Fruit fly (Drosophila melanogaster): Measurements from ENCODE around the gene dnd.
A peak's percentile ranks its signal among the peaks of the same experiment; 100 is the strongest.

Gene dnd

dm6 chr3R:21921363-21922208 is 34.4 kb upstream of the dnd start (continued):
- TF ChIP-seq CG4318 (GFP tag; optimal IDR thresholded peaks at IDR 0.05) (peak; percentile 38), CG3919 (GFP tag; optimal IDR thresholded peaks at IDR 0.05) (peak; percentile 65), salr (GFP tag; optimal IDR thresholded peaks at IDR 0.05) (peak in 1 of 2 experiments; percentile 62), CG6854 (GFP tag; optimal IDR thresholded peaks at IDR 0.05) (no peak), acj6 (GFP tag; optimal IDR thresholded peaks at IDR 0.05) (peak; percentile 74), Eip78C (GFP tag) (peak; percentile 91), spab (GFP tag; optimal IDR thresholded peaks at IDR 0.05) (peak; percentile 85), CG7368 (GFP tag; optimal IDR thresholded peaks at IDR 0.05) (peak; percentile 28), CG16779 (tag; optimal IDR thresholded peaks at IDR 0.05) (peak; percentile 19), CG11294 (GFP tag; IDR thresholded peaks at IDR 0.05) (no peak)

dm6 chr3R:21920495-21920894 is 33.3 kb upstream of the dnd start:
- TF ChIP-seq CG32006 (GFP tag; optimal IDR thresholded peaks at IDR 0.05), result peak; percentile 27
- no peak for TF ChIP-seq CG11902 (GFP tag; optimal IDR thresholded peaks at IDR 0.05)
- TF ChIP-seq CG10631 (GFP tag; optimal IDR thresholded peaks at IDR 0.05), result peak; percentile 51
- TF ChIP-seq CG6163 (GFP tag; IDR thresholded peaks at IDR 0.05), result peak; percentile 49; the same call in 1 of the 3 replicates
- no peak for TF ChIP-seq CG6276 (GFP tag; optimal IDR thresholded peaks at IDR 0.05)
- TF ChIP-seq CG8119 (GFP tag; IDR thresholded peaks at IDR 0.05), result 0 out of 3 replicates have a peak, but pooled peaks have one; percentile 19
- TF ChIP-seq Met (GFP tag; optimal IDR thresholded peaks at IDR 0.05), result no peak
- peak; percentile 44 for TF ChIP-seq CG3919 (GFP tag; optimal IDR thresholded peaks at IDR 0.05)
- peak; percentile 46 for TF ChIP-seq Eip78C (GFP tag)
- 0 out of 3 replicates have a peak, but pooled peaks have one; percentile 32 for TF ChIP-seq eg (GFP tag; IDR thresholded peaks at IDR 0.05)

DNA sequence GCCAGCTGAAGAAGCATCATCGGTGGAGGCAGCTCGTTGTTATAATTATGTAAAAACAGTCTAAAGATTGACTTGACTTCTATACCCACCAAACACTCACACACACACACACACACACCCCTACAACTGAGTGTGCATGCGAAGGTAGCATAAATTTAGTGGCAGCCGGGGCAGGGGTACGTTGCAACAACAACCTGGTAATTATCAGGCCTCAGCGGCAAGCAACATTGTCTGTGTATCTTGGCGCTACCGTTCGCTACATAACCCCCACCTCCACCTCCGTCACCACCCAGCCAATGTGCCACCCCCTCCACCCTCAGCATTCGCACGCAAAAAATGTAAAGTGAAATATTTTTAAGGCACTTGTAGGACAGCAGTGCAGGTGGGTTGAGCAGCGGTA is 29.8 kb upstream of the dnd start:
- TF ChIP-seq Ets96B (tag; optimal IDR thresholded peaks at IDR 0.05), result no peak
- no peak for TF ChIP-seq svp (GFP tag)
- TF ChIP-seq dsx (GFP tag; optimal IDR thresholded peaks at IDR 0.05; ENCODE audit: poor library complexity, severe bottlenecking), result peak; percentile 66
- no peak for TF ChIP-seq CG8319 (GFP tag; optimal IDR thresholded peaks at IDR 0.05)
- TF ChIP-seq ss (GFP tag; optimal IDR thresholded peaks at IDR 0.05), result peak in 1 of 2 experiments; percentile 54
- TF ChIP-seq CG6808 (GFP tag; optimal IDR thresholded peaks at IDR 0.05), result no peak

- no peak for TF ChIP-seq CG32006 (GFP tag; optimal IDR thresholded peaks at IDR 0.05)
- TF ChIP-seq pdm3 (GFP tag; optimal IDR thresholded peaks at IDR 0.05), result no peak
- TF ChIP-seq salr (GFP tag; optimal IDR thresholded peaks at IDR 0.05), result no peak
- no peak for TF ChIP-seq achi (GFP tag; optimal IDR thresholded peaks at IDR 0.05)
- TF ChIP-seq ss (GFP tag; optimal IDR thresholded peaks at IDR 0.05), result peak in 1 of 2 experiments; percentile 11
- TF ChIP-seq cyc (GFP tag; optimal IDR thresholded peaks at IDR 0.05), result no peak
- no peak for TF ChIP-seq acj6 (GFP tag; optimal IDR thresholded peaks at IDR 0.05)
- TF ChIP-seq Ets96B (tag; optimal IDR thresholded peaks at IDR 0.05), result no peak
- no peak for TF ChIP-seq Ets21C (GFP tag; optimal IDR thresholded peaks at IDR 0.05)
- no peak for TF ChIP-seq CG8632 (GFP tag; optimal IDR thresholded peaks at IDR 0.05)
- TF ChIP-seq CG3032 (tag; optimal IDR thresholded peaks at IDR 0.05), result no peak
- no peak for TF ChIP-seq CG9139 (GFP tag; optimal IDR thresholded peaks at IDR 0.05)
- peak; percentile 43 for TF ChIP-seq dsx (GFP tag; optimal IDR thresholded peaks at IDR 0.05; ENCODE audit: poor library complexity, severe bottlenecking)
- no peak for TF ChIP-seq CG11294 (GFP tag; IDR thresholded peaks at IDR 0.05)
- no peak for TF ChIP-seq CG4318 (GFP tag; optimal IDR thresholded peaks at IDR 0.05)
- peak; percentile 19 for TF ChIP-seq svp (GFP tag)
- TF ChIP-seq Hr4 (GFP tag; optimal IDR thresholded peaks at IDR 0.05), result no peak
- TF ChIP-seq OdsH (GFP tag; optimal IDR thresholded peaks at IDR 0.05), result no peak
- TF ChIP-seq vri (GFP tag; optimal IDR thresholded peaks at IDR 0.05), result no peak
- TF ChIP-seq CG7368 (GFP tag; optimal IDR thresholded peaks at IDR 0.05), result no peak
- no peak for TF ChIP-seq fkh (GFP tag; optimal IDR thresholded peaks at IDR 0.05)
- no peak for TF ChIP-seq dac (GFP tag; optimal IDR thresholded peaks at IDR 0.05)
These were observed 26.3 kb upstream of the dnd start, which contains the start of gene Qsox2 for dm6 chr3R:21913447-21913846. TSS of gene Qsox2 (plus strand) at chr3R:21913747.
